Worm (Caenorhabditis elegans): Measurements from ENCODE around the gene K08C7.6.

- no peak for TF ChIP-seq athp-1 (tag; optimal IDR thresholded peaks at IDR 0.05)
- no peak for TF ChIP-seq pha-4 (tag; optimal IDR thresholded peaks at IDR 0.05)
- no peak for TF ChIP-seq unc-62 (GFP tag; optimal IDR thresholded peaks at IDR 0.05)
- TF ChIP-seq repo-1 (tag; optimal IDR thresholded peaks at IDR 0.05): no peak
- no peak for TF ChIP-seq nfya-1 (tag; optimal IDR thresholded peaks at IDR 0.05; ENCODE audit: borderline replicate concordance, insufficient read depth)
- TF ChIP-seq bed-2 (GFP tag; IDR thresholded peaks at IDR 0.05): no peak
- no peak for TF ChIP-seq F23B12.7 (tag; optimal IDR thresholded peaks at IDR 0.05; ENCODE audit: insufficient read depth)
- TF ChIP-seq madf-6 (GFP tag; IDR thresholded peaks at IDR 0.05): no peak
- TF ChIP-seq ets-4 (GFP tag; optimal IDR thresholded peaks at IDR 0.05): no peak
- TF ChIP-seq him-1 (tag; optimal IDR thresholded peaks at IDR 0.05): no peak
- no peak for TF ChIP-seq ceh-91 (GFP tag; IDR thresholded peaks at IDR 0.05)
- no peak for TF ChIP-seq hmg-20 (GFP tag; IDR thresholded peaks at IDR 0.05)
- TF ChIP-seq hsf-1 (GFP tag; IDR thresholded peaks at IDR 0.05): no peak
Measured at ce11 chrIV:10661072-10661471, 24.6 kb downstream of the K08C7.6 start.

Data from whole organism, young adult.